Worm (Caenorhabditis elegans): ENCODE measurements around the gene rei-1.

The rei-1 gene

DNA sequence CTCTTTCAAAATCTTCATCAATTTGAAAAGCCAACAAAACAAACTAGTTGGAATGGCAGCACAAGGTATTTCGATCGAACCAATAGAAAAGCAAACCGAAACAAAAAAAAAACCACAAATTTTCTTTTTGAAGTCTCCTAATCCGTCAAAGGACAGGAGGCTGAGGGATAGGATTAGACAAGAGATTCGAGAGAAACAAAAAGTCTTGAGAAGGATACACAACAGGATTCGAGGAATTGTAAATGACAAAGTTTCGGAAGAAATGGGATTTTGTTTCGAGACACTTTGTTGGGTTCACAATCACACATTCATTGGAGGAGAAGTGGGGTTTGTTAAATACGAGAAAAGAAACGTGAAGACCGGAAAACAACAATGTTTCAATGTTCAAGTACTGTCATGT, 3.0 kb upstream of the rei-1 start (continued):
- TF ChIP-seq nhr-47 (tag; optimal IDR thresholded peaks at IDR 0.05), result no peak

- TF ChIP-seq unc-30 (tag; optimal IDR thresholded peaks at IDR 0.05) (no peak), nhr-20 (tag; optimal IDR thresholded peaks at IDR 0.05) (peak; percentile 88), aha-1 (tag; optimal IDR thresholded peaks at IDR 0.05) (no peak), hpl-2 (GFP tag; optimal IDR thresholded peaks at IDR 0.05) (no peak), lin-13 (GFP tag; optimal IDR thresholded peaks at IDR 0.05) (peak; percentile 65), ztf-11 (tag; optimal IDR thresholded peaks at IDR 0.05) (no peak), egl-13 (tag; optimal IDR thresholded peaks at IDR 0.05) (no peak), nhr-90 (tag; optimal IDR thresholded peaks at IDR 0.05; ENCODE audit: poor library complexity) (peak; percentile 69), fkh-8 (tag; optimal IDR thresholded peaks at IDR 0.05) (no peak), zip-4 (GFP tag; optimal IDR thresholded peaks at IDR 0.05) (no peak), ceh-82 (tag; optimal IDR thresholded peaks at IDR 0.05) (peak in 1 of 3 experiments; percentile 24), isw-1 (GFP tag; IDR thresholded peaks at IDR 0.05) (no peak), swsn-7 (tag; optimal IDR thresholded peaks at IDR 0.05) (peak; percentile 21), lin-15B (tag; optimal IDR thresholded peaks at IDR 0.05) (no peak), mef-2 (tag; optimal IDR thresholded peaks at IDR 0.05) (no peak), alr-1 (tag; optimal IDR thresholded peaks at IDR 0.05; ENCODE audit: borderline replicate concordance) (no peak), sptf-1 (tag; optimal IDR thresholded peaks at IDR 0.05) (no peak), dsc-1 (tag; optimal IDR thresholded peaks at IDR 0.05) (no peak), lsy-2 (tag; optimal IDR thresholded peaks at IDR 0.05) (peak; percentile 74 to 88), zag-1 (tag; optimal IDR thresholded peaks at IDR 0.05) (no peak), ceh-90 (tag; optimal IDR thresholded peaks at IDR 0.05) (no peak), C16A3.4 (tag; optimal IDR thresholded peaks at IDR 0.05) (peak; percentile 77), lin-14 (GFP tag; optimal IDR thresholded peaks at IDR 0.05) (peak; percentile 94), pax-3 (tag; optimal IDR thresholded peaks at IDR 0.05) (no peak), efl-3 (GFP tag; optimal IDR thresholded peaks at IDR 0.05) (no peak), tbx-2 (tag; optimal IDR thresholded peaks at IDR 0.05) (peak; percentile 78), mep-1 (tag; optimal IDR thresholded peaks at IDR 0.05) (peak; percentile 83), nhr-76 (tag; optimal IDR thresholded peaks at IDR 0.05) (no peak), ama-1 (optimal IDR thresholded peaks at IDR 0.05) (no peak), Y116A8C.19 (tag; optimal IDR thresholded peaks at IDR 0.05; ENCODE audit: borderline replicate concordance) (no peak), nhr-71 (tag; optimal IDR thresholded peaks at IDR 0.05) (peak; percentile 93), xbp-1 (tag; optimal IDR thresholded peaks at IDR 0.05) (peak; percentile 49), vab-15 (tag; optimal IDR thresholded peaks at IDR 0.05) (no peak), mab-9 (GFP tag; IDR thresholded peaks at IDR 0.05) (no peak), hlh-17 (GFP tag; optimal IDR thresholded peaks at IDR 0.05; ENCODE audit: borderline replicate concordance) (no peak), nhr-237 (tag; optimal IDR thresholded peaks at IDR 0.05) (peak; percentile 34), fkh-4 (tag; optimal IDR thresholded peaks at IDR 0.05; ENCODE audit: borderline replicate concordance) (no peak), grh-1 (GFP tag; IDR thresholded peaks at IDR 0.05) (peak; percentile 69), C34B4.2 (tag; optimal IDR thresholded peaks at IDR 0.05) (no peak), unc-98 (GFP tag; IDR thresholded peaks at IDR 0.05) (no peak), nhr-84 (tag; optimal IDR thresholded peaks at IDR 0.05) (no peak), ceh-88 (GFP tag; IDR thresholded peaks at IDR 0.05) (no peak), unc-130 (tag; optimal IDR thresholded peaks at IDR 0.05) (peak; percentile 46), sup-37 (GFP tag; optimal IDR thresholded peaks at IDR 0.05) (no peak), ets-5 (GFP tag; IDR thresholded peaks at IDR 0.05) (no peak), F16B12.6 (tag; optimal IDR thresholded peaks at IDR 0.05) (no peak), nhr-11 (tag; optimal IDR thresholded peaks at IDR 0.05) (no peak), unc-62 (GFP tag; optimal IDR thresholded peaks at IDR 0.05) (no peak), snu-23 (GFP tag; optimal IDR thresholded peaks at IDR 0.05) (peak; percentile 86)
These were observed 2.0 kb upstream of the rei-1 start for ce11 chrIII:4099884-4100596.
